Worm (Caenorhabditis elegans) whole organism, late embryonic: ENCODE data around the gene M151.10.

ENCODE experiments used
- che-1 ChIP-seq: sonication (generic microtip); optimal IDR thresholded peaks from 2 replicates; lab custom pipeline; 2016; ENCODE audit warnings: mild to moderate bottlenecking, missing genetic modification characterization, missing compliant biosample characterization
- dve-1 ChIP-seq: sonication (generic microtip); optimal IDR thresholded peaks from 2 replicates; lab custom pipeline; 2017; ENCODE audit warnings: antibody characterized with exemption, mild to moderate bottlenecking, missing genetic modification characterization, missing compliant biosample characterization
- fax-1 ChIP-seq: sonication (generic microtip); optimal IDR thresholded peaks from 2 replicates; lab custom pipeline; 2016; ENCODE audit warnings: missing genotype, missing genetic modification characterization, missing compliant biosample characterization
- madf-2 ChIP-seq: sonication (generic microtip); optimal IDR thresholded peaks from 2 replicates; lab custom pipeline; 2017; ENCODE audit warnings: missing genetic modification characterization, missing compliant biosample characterization
- nfya-1 ChIP-seq: sonication (generic microtip); optimal IDR thresholded peaks from 2 replicates; lab custom pipeline; 2017; ENCODE audit warnings: missing genetic modification characterization, mild to moderate bottlenecking, missing compliant biosample characterization, antibody characterized with exemption, moderate library complexity
- pat-9 ChIP-seq: fragments of 200-800 bp; sonication (Bioruptor generic); optimal IDR thresholded peaks from 2 replicates; lab custom pipeline; 2018; ENCODE audit warnings: mild to moderate bottlenecking, missing genetic modification characterization, moderate library complexity, missing compliant biosample characterization
- pha-2 ChIP-seq: sonication (generic microtip); optimal IDR thresholded peaks from 2 replicates; lab custom pipeline; 2017; ENCODE audit warnings: mild to moderate bottlenecking, missing genetic modification characterization, missing compliant biosample characterization
- pha-4 ChIP-seq: fragments of 150-350 bp; optimal IDR thresholded peaks from 2 replicates; lab custom pipeline; 2018; ENCODE audit warnings: missing biosample characterization, missing genetic modification reagents, missing genetic modification characterization
- pqm-1 ChIP-seq: sonication (generic microtip); optimal IDR thresholded peaks from 2 replicates; lab custom pipeline; 2016; ENCODE audit warnings: missing genetic modification characterization, missing compliant biosample characterization
- syd-9 ChIP-seq: sonication (generic microtip); optimal IDR thresholded peaks from 2 replicates; lab custom pipeline; 2016; ENCODE audit warnings: mild to moderate bottlenecking, missing genetic modification characterization, moderate library complexity, missing compliant biosample characterization
- tbx-2 ChIP-seq: sonication (generic microtip); optimal IDR thresholded peaks from 2 replicates; lab custom pipeline; 2016; ENCODE audit warnings: missing genetic modification characterization, missing compliant biosample characterization

- TF ChIP-seq pqm-1 (tag; lab: Kevin White, UChicago): no peak
- no peak for TF ChIP-seq pha-4
- TF ChIP-seq syd-9 (tag; lab: Kevin White, UChicago): no peak
- no peak for TF ChIP-seq tbx-2 (tag; lab: Kevin White, UChicago)
- no peak for TF ChIP-seq pat-9 (tag; lab: Kevin White, UChicago)
- no peak for TF ChIP-seq pha-2 (tag; lab: Kevin White, UChicago)
- no peak for TF ChIP-seq madf-2 (tag; lab: Kevin White, UChicago)
- TF ChIP-seq che-1 (tag; lab: Kevin White, UChicago): no peak
- TF ChIP-seq nfya-1 (tag; lab: Kevin White, UChicago): no peak
- TF ChIP-seq dve-1: no peak
- TF ChIP-seq fax-1 (tag; lab: Kevin White, UChicago): no peak
Observed at ce11 chrII:3673493-3673892, 33.4 kb upstream of the M151.10 start, which contains the start of gene sea-1.
